Fruit fly (Drosophila melanogaster): ENCODE data around the gene Cyp4s3.

Cyp4s3 gene

DNA sequence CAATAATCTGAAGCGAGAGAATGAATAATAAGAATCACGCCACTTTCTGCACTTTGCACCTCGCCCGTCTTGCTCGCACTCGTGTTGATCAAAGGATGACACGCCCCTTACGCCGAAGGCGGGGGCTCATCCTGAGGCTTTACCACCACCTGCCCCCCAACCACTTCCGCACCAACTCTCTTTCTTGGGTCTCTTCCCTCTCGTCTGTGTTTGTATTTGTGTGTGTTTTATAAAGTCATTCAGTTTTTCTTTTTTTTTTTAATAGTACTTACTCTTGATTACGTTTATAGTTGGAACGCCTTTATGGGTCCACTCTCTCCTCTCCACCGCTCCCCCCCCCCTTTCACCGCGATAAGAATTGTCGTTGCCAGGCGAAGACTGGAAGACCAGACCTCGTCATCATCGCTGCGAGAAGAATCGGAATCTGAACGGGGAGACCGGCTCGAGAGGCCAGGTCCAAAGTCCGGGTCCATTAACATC is 46.9 kb downstream of the Cyp4s3 start:
- TF ChIP-seq crol (GFP tag; IDR thresholded peaks at IDR 0.05) (peak; percentile 57; the same call in 1 of the 2 replicates), Drgx (GFP tag; IDR thresholded peaks at IDR 0.05) (peak; percentile 84), nom (GFP tag; optimal IDR thresholded peaks at IDR 0.05) (peak; percentile 100), CG15696 (tag; optimal IDR thresholded peaks at IDR 0.05) (no peak), lmd (GFP tag; IDR thresholded peaks at IDR 0.05) (no peak), da (GFP tag; optimal IDR thresholded peaks at IDR 0.05) (no peak), Med (GFP tag) (peak; percentile 17), CG16779 (GFP tag; IDR thresholded peaks at IDR 0.05) (no peak), sens (GFP tag) (peak; percentile 66), bsh (GFP tag; optimal IDR thresholded peaks at IDR 0.05) (peak in 1 of 2 experiments; percentile 99), Hmr (GFP tag; optimal IDR thresholded peaks at IDR 0.05) (peak; percentile 16)

DNA sequence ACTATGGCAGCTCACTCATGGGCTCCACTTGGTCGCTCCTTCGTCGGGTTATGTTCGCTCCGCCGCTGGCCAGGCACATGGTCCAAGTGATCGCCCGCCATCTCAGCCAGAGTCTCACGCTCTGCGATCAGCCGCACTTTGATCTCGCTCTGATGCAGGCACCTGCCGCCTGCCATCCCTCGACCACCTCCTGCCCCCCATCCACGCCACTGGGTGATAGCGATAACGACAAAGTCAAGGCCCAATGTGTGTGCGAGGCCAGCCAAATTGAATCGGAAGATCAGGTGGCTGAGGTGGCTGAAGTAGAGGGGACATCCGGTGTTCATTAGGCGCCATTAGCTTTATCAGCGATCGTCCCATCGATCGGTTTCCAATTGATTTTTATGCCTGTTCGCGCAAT is 47.8 kb downstream of the Cyp4s3 start:
- TF ChIP-seq Med (GFP tag): peak; percentile 57
- no peak for TF ChIP-seq lov (optimal IDR thresholded peaks at IDR 0.05)
- TF ChIP-seq lov (GFP tag; IDR thresholded peaks at IDR 0.05): no peak
- no peak for TF ChIP-seq Deaf1 (tag; optimal IDR thresholded peaks at IDR 0.05)
- TF ChIP-seq nom (GFP tag; optimal IDR thresholded peaks at IDR 0.05): peak; percentile 84
- TF ChIP-seq slbo (GFP tag; IDR thresholded peaks at IDR 0.05): 0 out of 2 replicates have a peak, but pooled peaks have one; percentile 12
- no peak for TF ChIP-seq tll (GFP tag; optimal IDR thresholded peaks at IDR 0.05)
- TF ChIP-seq ftz-f1 (GFP tag; optimal IDR thresholded peaks at IDR 0.05): peak; percentile 36
- peak; percentile 40 for TF ChIP-seq sug (tag; optimal IDR thresholded peaks at IDR 0.05)
- peak; percentile 28 for TF ChIP-seq Ets65A (GFP tag)
- TF ChIP-seq CG7372 (GFP tag; IDR thresholded peaks at IDR 0.05): no peak
- no peak for TF ChIP-seq MBD-R2 (GFP tag; IDR thresholded peaks at IDR 0.05)

DNA sequence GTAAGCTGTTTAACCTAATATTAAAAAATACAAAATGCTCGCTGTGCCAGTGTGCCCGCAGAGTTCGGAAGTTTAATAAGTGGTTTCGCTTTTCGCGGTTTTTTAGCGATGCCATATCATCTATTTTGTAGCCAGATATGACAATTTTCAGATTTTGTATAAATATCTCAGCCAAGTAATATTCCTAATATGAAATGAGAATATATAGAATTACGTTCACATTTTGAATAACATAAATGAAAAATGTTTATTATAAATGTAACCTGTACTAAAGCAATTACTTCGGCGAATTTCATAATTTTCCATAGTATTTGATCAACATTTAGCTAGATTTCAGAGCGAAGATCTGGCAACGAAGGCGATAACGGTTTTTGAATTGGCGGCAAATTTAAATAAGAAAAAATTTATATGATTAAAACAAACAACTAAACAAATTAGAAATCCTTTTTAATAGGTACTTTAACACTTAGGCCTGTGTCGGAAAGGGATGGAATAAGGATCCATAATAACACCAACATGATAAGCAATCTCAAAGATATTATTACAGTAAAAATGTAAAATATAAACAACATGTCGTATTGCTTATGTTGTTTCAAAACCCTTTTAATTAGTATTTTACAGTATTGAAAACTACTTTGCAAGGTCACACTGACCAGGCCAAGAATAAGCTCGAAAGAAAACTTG is 49.8 kb downstream of the Cyp4s3 start, which contains the start of the genes opm and dob:
Gene opm (minus strand): TSS at position 59 of the 684 bp plus-strand sequence.
Gene dob (plus strand): TSS at position 634 of the 684 bp plus-strand sequence.
- TF ChIP-seq exex (tag; optimal IDR thresholded peaks at IDR 0.05) (peak; percentile 18), CG10654 (GFP tag; optimal IDR thresholded peaks at IDR 0.05) (no peak), CG15696 (tag; optimal IDR thresholded peaks at IDR 0.05) (peak; percentile 16), CG1792 (GFP tag; optimal IDR thresholded peaks at IDR 0.05) (no peak), pnt (GFP tag; optimal IDR thresholded peaks at IDR 0.05) (no peak), CG8478 (optimal IDR thresholded peaks at IDR 0.05) (no peak), tio (GFP tag; optimal IDR thresholded peaks at IDR 0.05) (no peak), Doc3 (GFP tag; IDR thresholded peaks at IDR 0.05; ENCODE audit: partially characterized antibody) (no peak), BEAF-32 (GFP tag; optimal IDR thresholded peaks at IDR 0.05) (peak; percentile 42), esg (GFP tag; conservative IDR thresholded peaks at IDR 0.05) (no peak), CG9932 (GFP tag; IDR thresholded peaks at IDR 0.05) (no peak), Myb (GFP tag; optimal IDR thresholded peaks at IDR 0.05) (peak; percentile 89), CG12155 (GFP tag; optimal IDR thresholded peaks at IDR 0.05) (no peak), CG6654 (GFP tag; optimal IDR thresholded peaks at IDR 0.05) (no peak), CG9797 (GFP tag; optimal IDR thresholded peaks at IDR 0.05) (peak; percentile 67), CG17829 (tag; optimal IDR thresholded peaks at IDR 0.05) (peak; percentile 35), CG15601 (tag; optimal IDR thresholded peaks at IDR 0.05) (peak; percentile 28), CG2199 (GFP tag; IDR thresholded peaks at IDR 0.05) (no peak), prd (optimal IDR thresholded peaks at IDR 0.05) (no peak), prd (GFP tag; IDR thresholded peaks at IDR 0.05) (0 out of 3 replicates have a peak, but pooled peaks have one; percentile 4), CG10147 (GFP tag; optimal IDR thresholded peaks at IDR 0.05) (peak; percentile 20), fru (optimal IDR thresholded peaks at IDR 0.05) (no peak), CG6254 (GFP tag; optimal IDR thresholded peaks at IDR 0.05) (no peak), chif (GFP tag; optimal IDR thresholded peaks at IDR 0.05) (no peak), Dad (GFP tag; optimal IDR thresholded peaks at IDR 0.05) (no peak), gcm2 (GFP tag; optimal IDR thresholded peaks at IDR 0.05) (no peak), CG10267 (tag; optimal IDR thresholded peaks at IDR 0.05) (peak; percentile 75), crol (GFP tag; IDR thresholded peaks at IDR 0.05) (no peak), chinmo (GFP tag; IDR thresholded peaks at IDR 0.05; ENCODE audit: partially characterized antibody) (no peak)

Measured in whole organism, embryonic.